Fruit fly (Drosophila melanogaster): ENCODE data around the gene D2hgdh.

Gene D2hgdh

DNA sequence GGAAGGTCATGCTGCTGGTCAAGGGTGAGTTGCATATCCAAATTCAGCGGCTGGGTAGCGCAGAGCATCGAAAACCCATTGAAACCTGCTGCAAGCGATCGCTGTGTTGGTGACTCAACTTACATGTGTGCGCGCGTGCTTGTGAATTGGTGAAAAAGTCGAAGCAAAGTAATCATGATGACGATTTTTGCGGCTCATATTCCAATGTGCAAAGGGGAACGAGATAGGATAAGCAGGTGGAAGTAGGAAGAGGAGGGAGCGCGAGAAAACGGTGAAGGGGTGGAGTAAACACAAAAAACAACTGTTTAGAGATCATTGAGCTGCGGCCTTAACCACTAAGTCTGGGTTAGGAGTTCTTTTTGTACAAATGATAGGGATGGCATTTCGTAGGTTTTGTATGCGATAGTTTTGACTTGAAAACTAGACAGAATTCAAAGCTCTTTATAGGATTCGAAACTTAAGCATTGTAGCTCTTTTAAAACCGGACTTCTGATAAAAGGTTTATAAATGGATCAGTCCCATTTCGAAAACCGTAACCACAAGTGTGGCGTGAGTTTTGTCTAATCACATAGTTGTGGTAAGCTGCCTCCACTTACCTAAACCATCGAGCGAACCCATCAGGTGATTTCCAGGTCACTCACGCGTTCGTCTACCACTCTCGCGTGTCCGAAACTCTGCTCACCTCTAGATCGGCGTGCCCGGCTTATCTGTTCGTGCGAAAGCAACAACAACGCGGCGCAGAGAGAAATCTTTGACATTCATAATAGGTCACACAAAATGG, 4.6 kb downstream of the D2hgdh start (continued):
- TF ChIP-seq bab2 (GFP tag; optimal IDR thresholded peaks at IDR 0.05) (peak; percentile 23), CG15514 (GFP tag; optimal IDR thresholded peaks at IDR 0.05) (no peak), fd64A (GFP tag; optimal IDR thresholded peaks at IDR 0.05) (no peak), croc (GFP tag; conservative IDR thresholded peaks at IDR 0.05) (no peak), CG4424 (GFP tag; optimal IDR thresholded peaks at IDR 0.05) (peak; percentile 8), CG12155 (GFP tag; optimal IDR thresholded peaks at IDR 0.05) (peak; percentile 25), CG12104 (GFP tag; optimal IDR thresholded peaks at IDR 0.05) (no peak), CG11247 (GFP tag; IDR thresholded peaks at IDR 0.05) (0 out of 2 replicates have a peak, but pooled peaks have one; percentile 6), CG4404 (GFP tag; IDR thresholded peaks at IDR 0.05) (peak; percentile 37; the same call in 1 of the 2 replicates), ken (GFP tag; IDR thresholded peaks at IDR 0.05) (no peak), dimm (GFP tag; IDR thresholded peaks at IDR 0.05) (0 out of 2 replicates have a peak, but pooled peaks have one; percentile 20), CG9437 (GFP tag; optimal IDR thresholded peaks at IDR 0.05) (peak; percentile 9), cad (GFP tag; optimal IDR thresholded peaks at IDR 0.05) (no peak), Atf6 (GFP tag; IDR thresholded peaks at IDR 0.05) (no peak), Atf3 (GFP tag; optimal IDR thresholded peaks at IDR 0.05) (no peak), vfl (GFP tag; optimal IDR thresholded peaks at IDR 0.05) (no peak), CG17802 (tag; optimal IDR thresholded peaks at IDR 0.05) (no peak), CG11504 (tag; optimal IDR thresholded peaks at IDR 0.05) (peak; percentile 47), pnt (GFP tag; optimal IDR thresholded peaks at IDR 0.05) (peak; percentile 1), CG10366 (GFP tag; IDR thresholded peaks at IDR 0.05) (no peak), tin (GFP tag; optimal IDR thresholded peaks at IDR 0.05) (peak; percentile 4), CG10959 (GFP tag; IDR thresholded peaks at IDR 0.05) (no peak), sim (GFP tag; IDR thresholded peaks at IDR 0.05) (no peak), tio (GFP tag; optimal IDR thresholded peaks at IDR 0.05) (no peak), CG12219 (GFP tag; optimal IDR thresholded peaks at IDR 0.05) (no peak), CG7839 (tag; optimal IDR thresholded peaks at IDR 0.05) (peak; percentile 45), CG2116 (GFP tag; optimal IDR thresholded peaks at IDR 0.05) (peak; percentile 22), CG16815 (GFP tag; optimal IDR thresholded peaks at IDR 0.05) (peak; percentile 11), YL-1 (GFP tag; optimal IDR thresholded peaks at IDR 0.05) (no peak), CG18764 (GFP tag; optimal IDR thresholded peaks at IDR 0.05) (no peak), Spps (tag; optimal IDR thresholded peaks at IDR 0.05) (no peak), CG8281 (tag; optimal IDR thresholded peaks at IDR 0.05) (no peak), CG6254 (GFP tag; optimal IDR thresholded peaks at IDR 0.05) (no peak), pros (GFP tag; optimal IDR thresholded peaks at IDR 0.05) (no peak), CG10543 (GFP tag; optimal IDR thresholded peaks at IDR 0.05) (peak; percentile 77), CG7357 (GFP tag; IDR thresholded peaks at IDR 0.05) (peak; percentile 38; the same call in 1 of the 3 replicates), CG8478 (optimal IDR thresholded peaks at IDR 0.05) (no peak), Poxn (GFP tag; IDR thresholded peaks at IDR 0.05) (no peak), Hr78 (GFP tag; optimal IDR thresholded peaks at IDR 0.05) (peak in 1 of 2 experiments; percentile 87), unpg (GFP tag; optimal IDR thresholded peaks at IDR 0.05) (peak; percentile 22), CG11695 (GFP tag; IDR thresholded peaks at IDR 0.05) (no peak), CG30020 (tag; optimal IDR thresholded peaks at IDR 0.05) (no peak), CG30403 (GFP tag; optimal IDR thresholded peaks at IDR 0.05) (peak; percentile 49), CG1603 (tag; optimal IDR thresholded peaks at IDR 0.05) (peak; percentile 8), CG1792 (GFP tag; optimal IDR thresholded peaks at IDR 0.05) (no peak), sqz (GFP tag; optimal IDR thresholded peaks at IDR 0.05) (no peak), crp (GFP tag; optimal IDR thresholded peaks at IDR 0.05) (peak in 1 of 2 experiments; percentile 39), disco-r (GFP tag; optimal IDR thresholded peaks at IDR 0.05) (peak; percentile 5), Awh (GFP tag; IDR thresholded peaks at IDR 0.05) (no peak), Med (GFP tag) (peak; percentile 92)
